Fruit fly (Drosophila melanogaster): ENCODE data around the gene CG10077.

Gene CG10077

DNA sequence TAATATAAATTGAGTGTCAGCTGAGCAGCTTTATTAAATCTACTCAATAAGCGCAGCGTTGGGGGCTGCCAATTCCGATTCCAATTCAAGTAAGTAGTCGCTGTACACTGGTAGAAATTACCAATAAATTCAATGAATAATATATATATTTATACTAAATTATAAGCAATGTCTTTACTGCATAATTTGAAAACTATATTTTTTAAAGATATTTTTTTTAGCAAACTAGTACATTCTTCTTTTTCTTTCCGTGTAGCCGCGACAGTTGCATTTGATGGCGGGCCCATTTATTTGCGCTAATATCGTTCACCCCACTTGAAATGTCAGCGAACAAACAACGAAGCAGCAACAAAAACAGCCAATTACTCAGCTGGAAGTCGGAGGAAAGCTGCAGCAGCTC is 21.7 kb upstream of the CG10077 start (continued):
- TF ChIP-seq CG15601 (tag; optimal IDR thresholded peaks at IDR 0.05) (peak; percentile 60), ttk (GFP tag; IDR thresholded peaks at IDR 0.05) (peak; percentile 58; the same call in 1 of the 2 replicates), pita (GFP tag; optimal IDR thresholded peaks at IDR 0.05) (no peak), Rfx (GFP tag; IDR thresholded peaks at IDR 0.05) (peak; percentile 46), CG17612 (GFP tag; IDR thresholded peaks at IDR 0.05) (0 out of 2 replicates have a peak, but pooled peaks have one; percentile 7), gt (GFP tag; IDR thresholded peaks at IDR 0.05) (no peak), CG7786 (GFP tag; optimal IDR thresholded peaks at IDR 0.05) (no peak), CG6689 (GFP tag; IDR thresholded peaks at IDR 0.05) (peak; percentile 71), YL-1 (GFP tag; optimal IDR thresholded peaks at IDR 0.05) (no peak), prd (optimal IDR thresholded peaks at IDR 0.05) (no peak), prd (GFP tag; IDR thresholded peaks at IDR 0.05) (peak; percentile 72), ap (GFP tag; IDR thresholded peaks at IDR 0.05) (peak; percentile 41; the same call in 1 of the 2 replicates), p53 (GFP tag; optimal IDR thresholded peaks at IDR 0.05) (no peak), pho (GFP tag; optimal IDR thresholded peaks at IDR 0.05) (no peak), Hr3 (GFP tag; optimal IDR thresholded peaks at IDR 0.05) (peak; percentile 29), lilli (GFP tag; optimal IDR thresholded peaks at IDR 0.05) (peak; percentile 3), CG7987 (GFP tag; optimal IDR thresholded peaks at IDR 0.05) (no peak), Stat92E (GFP tag; optimal IDR thresholded peaks at IDR 0.05) (no peak), CG11696 (GFP tag; IDR thresholded peaks at IDR 0.05) (0 out of 2 replicates have a peak, but pooled peaks have one; percentile 40), CG34224 (GFP tag; IDR thresholded peaks at IDR 0.05; ENCODE audit: partially characterized antibody) (no peak), ken (GFP tag; IDR thresholded peaks at IDR 0.05) (peak; percentile 58; the same call in 1 of the 3 replicates), Dip2 (GFP tag; IDR thresholded peaks at IDR 0.05) (no peak), eyg (GFP tag; optimal IDR thresholded peaks at IDR 0.05) (no peak), Ravus (GFP tag; IDR thresholded peaks at IDR 0.05) (peak; percentile 19; the same call in 1 of the 2 replicates), CG8944 (GFP tag; optimal IDR thresholded peaks at IDR 0.05) (no peak), CG6654 (GFP tag; optimal IDR thresholded peaks at IDR 0.05) (no peak), CG1792 (GFP tag; optimal IDR thresholded peaks at IDR 0.05) (no peak), CG10654 (GFP tag; optimal IDR thresholded peaks at IDR 0.05) (peak; percentile 40), CG13624 (GFP tag; optimal IDR thresholded peaks at IDR 0.05) (no peak), Ssrp (tag; optimal IDR thresholded peaks at IDR 0.05) (peak; percentile 64), chn (GFP tag; optimal IDR thresholded peaks at IDR 0.05) (no peak), Nf-YC (tag; optimal IDR thresholded peaks at IDR 0.05) (no peak), Aef1 (GFP tag; IDR thresholded peaks at IDR 0.05) (peak; percentile 32; the same call in 1 of the 3 replicates), z (GFP tag; IDR thresholded peaks at IDR 0.05) (no peak), maf-S (GFP tag; optimal IDR thresholded peaks at IDR 0.05) (no peak), zfh1 (GFP tag; IDR thresholded peaks at IDR 0.05) (peak; percentile 77), hkb (optimal IDR thresholded peaks at IDR 0.05) (no peak), hkb (GFP tag; IDR thresholded peaks at IDR 0.05) (peak; percentile 79), ash1 (GFP tag; optimal IDR thresholded peaks at IDR 0.05) (no peak), CG10979 (tag; optimal IDR thresholded peaks at IDR 0.05) (peak; percentile 73), Dad (GFP tag; optimal IDR thresholded peaks at IDR 0.05) (no peak), Lpt (GFP tag; optimal IDR thresholded peaks at IDR 0.05) (no peak), ci (GFP tag; IDR thresholded peaks at IDR 0.05) (peak; percentile 75), CG10366 (GFP tag; IDR thresholded peaks at IDR 0.05) (peak; percentile 64), aop (GFP tag; IDR thresholded peaks at IDR 0.05) (no peak), CG14014 (GFP tag; IDR thresholded peaks at IDR 0.05) (peak; percentile 66), CG12299 (tag; optimal IDR thresholded peaks at IDR 0.05) (no peak), Fer3 (tag; optimal IDR thresholded peaks at IDR 0.05) (peak; percentile 31), HHEX (GFP tag; optimal IDR thresholded peaks at IDR 0.05) (peak; percentile 29), CG9817 (tag; optimal IDR thresholded peaks at IDR 0.05) (no peak), tgo (GFP tag; IDR thresholded peaks at IDR 0.05) (peak; percentile 62), pnt (GFP tag; optimal IDR thresholded peaks at IDR 0.05) (no peak), slbo (GFP tag; IDR thresholded peaks at IDR 0.05) (peak; percentile 67)

All from whole organism, embryonic.